Worm (Caenorhabditis elegans) whole organism, late embryonic: ENCODE data around the gene zip-11.

Source experiments
- K02D7.2 ChIP-seq: sonication (generic microtip); optimal IDR thresholded peaks from 2 replicates; lab custom pipeline; 2017; ENCODE audit warnings: mild to moderate bottlenecking, missing genetic modification characterization, missing compliant biosample characterization
- ama-1 ChIP-seq: fragments of 150-350 bp; optimal IDR thresholded peaks from 2 replicates; lab custom pipeline; 2014
- ceh-2 ChIP-seq: sonication (generic microtip); optimal IDR thresholded peaks from 2 replicates; lab custom pipeline; 2016; ENCODE audit warnings: missing genotype, missing genetic modification characterization, missing compliant biosample characterization
- ceh-48 ChIP-seq: sonication (generic microtip); optimal IDR thresholded peaks from 2 replicates; lab custom pipeline; 2016; ENCODE audit warnings: missing genetic modification characterization, inconsistent platforms, missing compliant biosample characterization
- ceh-9 ChIP-seq: sonication (generic microtip); optimal IDR thresholded peaks from 2 replicates; lab custom pipeline; 2016; ENCODE audit warnings: mild to moderate bottlenecking, missing genetic modification characterization, inconsistent platforms, missing compliant biosample characterization
- elt-2 ChIP-seq: sonication (generic microtip); optimal IDR thresholded peaks from 2 replicates; lab custom pipeline; 2016; ENCODE audit warnings: missing genetic modification reagents, missing genetic modification characterization, missing compliant biosample characterization
- fkh-6 ChIP-seq: sonication (generic microtip); optimal IDR thresholded peaks from 2 replicates; lab custom pipeline; 2016; ENCODE audit warnings: missing genetic modification characterization, missing compliant biosample characterization
- hlh-30 ChIP-seq: sonication (generic microtip); optimal IDR thresholded peaks from 2 replicates; lab custom pipeline; 2017; ENCODE audit warnings: antibody characterized with exemption, missing genetic modification characterization, missing compliant biosample characterization; ENCODE audit not compliant: insufficient read depth
- nhr-11 ChIP-seq: fragments of 150-350 bp; optimal IDR thresholded peaks from 2 replicates; lab custom pipeline; 2014; ENCODE audit warnings: missing biosample characterization, missing genetic modification characterization
- pag-3 ChIP-seq: sonication (generic microtip); optimal IDR thresholded peaks from 2 replicates; lab custom pipeline; 2016; ENCODE audit warnings: missing compliant biosample characterization, missing genetic modification characterization, borderline replicate concordance
- pha-4 ChIP-seq: fragments of 150-350 bp; optimal IDR thresholded peaks from 2 replicates; lab custom pipeline; 2018; ENCODE audit warnings: missing biosample characterization, missing genetic modification reagents, missing genetic modification characterization
- unc-3 ChIP-seq, 2 experiments: fragments of 200-800 bp in 1 of 2; sonication (Bioruptor generic) in 1 of 2; sonication (generic microtip) in 1 of 2; conservative IDR thresholded peaks in 1 of 2; optimal IDR thresholded peaks in 1 of 2; 2 replicates each; pipeline versions ENCODE4 v1.3.6 to Lab custom; 2016 to 2022; ENCODE audit warnings: missing compliant biosample characterization in 2 of 2, missing genetic modification characterization in 2 of 2, missing genetic modification reagents in 1 of 2
- unc-55 ChIP-seq: sonication (generic microtip); optimal IDR thresholded peaks from 2 replicates; lab custom pipeline; 2017; ENCODE audit warnings: missing biosample characterization, missing genetic modification reagents, missing genetic modification characterization

- TF ChIP-seq K02D7.2 (tag; lab: Kevin White, UChicago), result no peak
- TF ChIP-seq ceh-48, result no peak
- no peak for TF ChIP-seq hlh-30 (tag; lab: Kevin White, UChicago)
- TF ChIP-seq pha-4 (tag; lab: Kevin White, UChicago), result no peak
- TF ChIP-seq unc-3 (GFP tag; conservative IDR thresholded peaks at IDR 0.05; lab: Robert Waterston, UW), result no peak
- TF ChIP-seq unc-3 (tag; optimal IDR thresholded peaks at IDR 0.05; lab: Kevin White, UChicago), result no peak
- no peak for TF ChIP-seq ceh-9 (tag; lab: Kevin White, UChicago)
- no peak for TF ChIP-seq ceh-2
- TF ChIP-seq pag-3 (tag; lab: Kevin White, UChicago), result no peak
- TF ChIP-seq elt-2 (tag; lab: Kevin White, UChicago), result no peak
- TF ChIP-seq nhr-11 (tag; lab: Kevin White, UChicago), result no peak
- TF ChIP-seq unc-55 (GFP tag; lab: Kevin White, UChicago), result no peak
- no peak for TF ChIP-seq fkh-6 (tag; lab: Kevin White, UChicago)
- TF ChIP-seq ama-1, result no peak
Measured at ce11 chrIV:3305575-3305974, 5.5 kb upstream of the zip-11 start, which contains the start of gene W08E12.2.
